Worm (Caenorhabditis elegans): Measurements from ENCODE around the gene sprp-4.

sprp-4 gene

DNA sequence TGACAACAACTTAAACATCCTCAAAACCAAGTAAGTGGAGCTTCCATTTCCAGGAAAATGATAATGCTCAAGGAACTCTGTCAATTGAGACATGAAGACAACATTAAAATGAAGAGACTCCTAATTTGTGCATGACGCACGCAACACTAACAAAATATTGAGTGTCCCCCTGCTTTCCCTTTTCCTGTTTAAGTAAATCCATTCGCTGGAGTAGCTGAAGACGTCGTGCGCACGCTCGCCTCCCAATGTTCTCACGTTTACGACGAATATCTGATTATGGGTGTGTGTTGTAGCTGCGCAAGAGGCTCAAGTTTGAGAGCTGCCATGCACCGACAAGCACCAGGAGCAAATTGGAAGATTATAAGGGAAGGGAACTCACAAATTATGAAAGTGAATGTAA is 52.4 kb downstream of the sprp-4 start (continued):
- TF ChIP-seq unc-130 (tag; optimal IDR thresholded peaks at IDR 0.05) (no peak), fkh-8 (tag; optimal IDR thresholded peaks at IDR 0.05) (peak; percentile 18), ceh-90 (tag; optimal IDR thresholded peaks at IDR 0.05) (no peak), blmp-1 (tag; optimal IDR thresholded peaks at IDR 0.05) (no peak), hlh-17 (GFP tag; optimal IDR thresholded peaks at IDR 0.05; ENCODE audit: borderline replicate concordance) (no peak), lin-13 (GFP tag; optimal IDR thresholded peaks at IDR 0.05) (no peak), fkh-10 (GFP tag; optimal IDR thresholded peaks at IDR 0.05) (peak; percentile 67), lin-14 (GFP tag; optimal IDR thresholded peaks at IDR 0.05) (peak; percentile 76), nhr-76 (tag; optimal IDR thresholded peaks at IDR 0.05) (no peak), nhr-19 (GFP tag; conservative IDR thresholded peaks at IDR 0.05) (no peak), skn-1 (tag; optimal IDR thresholded peaks at IDR 0.05) (no peak), xbp-1 (tag; optimal IDR thresholded peaks at IDR 0.05) (no peak), ceh-8 (GFP tag; optimal IDR thresholded peaks at IDR 0.05) (peak; percentile 15), nhr-90 (tag; optimal IDR thresholded peaks at IDR 0.05; ENCODE audit: poor library complexity) (no peak), C34B4.2 (tag; optimal IDR thresholded peaks at IDR 0.05) (no peak), ztf-4 (tag; optimal IDR thresholded peaks at IDR 0.05) (peak; percentile 21), ztf-11 (tag; optimal IDR thresholded peaks at IDR 0.05) (no peak), zag-1 (tag; optimal IDR thresholded peaks at IDR 0.05) (no peak), pag-3 (tag; optimal IDR thresholded peaks at IDR 0.05; ENCODE audit: borderline replicate concordance, insufficient read depth) (no peak)

DNA sequence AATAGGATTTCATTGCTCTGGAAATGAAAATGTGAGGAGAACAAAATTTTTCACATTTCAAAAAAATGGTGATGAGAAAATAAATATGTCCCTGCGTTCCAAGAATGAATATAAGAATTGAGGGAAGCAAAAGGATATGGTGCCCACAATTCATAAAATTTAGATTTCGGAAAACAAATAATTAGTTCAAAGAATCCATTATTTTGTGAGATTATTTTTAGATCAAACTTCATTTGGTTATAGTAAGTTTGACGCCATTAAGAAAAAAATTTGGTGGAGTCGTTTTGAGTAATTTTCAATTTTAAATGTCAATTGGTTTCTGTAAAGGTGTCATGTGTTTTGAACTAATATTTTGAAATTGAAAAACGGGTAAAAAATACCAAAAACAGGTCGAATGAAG is 53.1 kb downstream of the sprp-4 start:
- TF ChIP-seq zip-4 (GFP tag; optimal IDR thresholded peaks at IDR 0.05) (no peak), pag-3 (tag; optimal IDR thresholded peaks at IDR 0.05; ENCODE audit: borderline replicate concordance, insufficient read depth) (no peak), tlp-1 (tag; optimal IDR thresholded peaks at IDR 0.05) (no peak), nhr-85 (tag) (no peak), nhr-76 (tag; optimal IDR thresholded peaks at IDR 0.05) (no peak), ets-5 (GFP tag; IDR thresholded peaks at IDR 0.05) (no peak), nhr-90 (tag; optimal IDR thresholded peaks at IDR 0.05; ENCODE audit: poor library complexity) (no peak), isw-1 (GFP tag; IDR thresholded peaks at IDR 0.05) (no peak), aha-1 (tag; optimal IDR thresholded peaks at IDR 0.05) (no peak), unc-30 (tag; optimal IDR thresholded peaks at IDR 0.05) (no peak), fkh-10 (GFP tag; optimal IDR thresholded peaks at IDR 0.05) (no peak), nhr-237 (tag; optimal IDR thresholded peaks at IDR 0.05) (no peak), unc-98 (GFP tag; IDR thresholded peaks at IDR 0.05) (no peak), efl-1 (optimal IDR thresholded peaks at IDR 0.05) (no peak), efl-1 (GFP tag; optimal IDR thresholded peaks at IDR 0.05 in 1 of 2) (no peak), ces-1 (GFP tag; optimal IDR thresholded peaks at IDR 0.05) (no peak), pax-3 (tag; optimal IDR thresholded peaks at IDR 0.05) (no peak), ceh-82 (tag; optimal IDR thresholded peaks at IDR 0.05) (no peak), irx-1 (tag; optimal IDR thresholded peaks at IDR 0.05) (no peak), blmp-1 (tag; optimal IDR thresholded peaks at IDR 0.05) (no peak)

DNA sequence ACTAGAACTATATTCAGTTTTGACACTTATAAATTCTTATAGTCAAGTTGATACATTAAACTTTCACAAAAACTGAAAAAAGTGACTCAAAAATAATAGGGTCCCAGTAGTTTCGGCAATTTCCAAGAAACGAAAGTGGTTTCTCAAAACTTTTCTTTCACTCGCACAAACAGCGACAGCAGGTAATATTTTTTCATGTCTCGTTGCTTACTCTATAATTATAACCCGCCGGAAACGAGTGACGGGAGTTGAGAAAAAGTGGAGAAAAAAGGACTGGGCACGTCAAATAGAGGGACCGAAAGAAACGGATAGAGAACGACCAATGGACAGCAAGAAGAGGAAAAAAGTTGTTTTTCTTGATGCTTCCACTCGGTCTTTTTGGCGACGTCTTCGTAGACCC is 53.5 kb downstream of the sprp-4 start:
- peak; percentile 51 for TF ChIP-seq lin-14 (GFP tag; optimal IDR thresholded peaks at IDR 0.05)
- peak; percentile 13 for TF ChIP-seq tbx-2 (tag; optimal IDR thresholded peaks at IDR 0.05)
- peak; percentile 62 for TF ChIP-seq fkh-8 (tag; optimal IDR thresholded peaks at IDR 0.05)
- TF ChIP-seq fkh-4 (tag; optimal IDR thresholded peaks at IDR 0.05; ENCODE audit: borderline replicate concordance) = no peak

All from whole organism, L1 larva.